Fruit fly (Drosophila melanogaster) whole organism, embryonic: ENCODE measurements around the gene CG13012.
A peak's percentile ranks its signal among the peaks of the same experiment; 100 is the strongest.

Experiments
- BEAF-32 ChIP-seq: fragments of 200-800 bp; sonication (Bioruptor generic); optimal IDR thresholded peaks from 3 replicates; lab custom pipeline; 2017; ENCODE audit warnings: missing biosample characterization, missing genetic modification characterization, mild to moderate bottlenecking, moderate library complexity, missing genetic modification reagents
- CG12659 ChIP-seq: fragments of 200-800 bp; sonication (Bioruptor generic); optimal IDR thresholded peaks from 3 replicates; lab custom pipeline; 2017; ENCODE audit warnings: mild to moderate bottlenecking, missing biosample characterization, missing genetic modification reagents, missing genetic modification characterization
- CG13287 ChIP-seq: fragments of 200-800 bp; sonication (Bioruptor generic); IDR thresholded peaks from 2 replicates; pipeline ENCODE4 v1.3.6; 2022; ENCODE audit warnings: missing biosample characterization, missing genetic modification characterization; ENCODE audit not compliant: partially characterized antibody
- CG13624 ChIP-seq: fragments of 200-800 bp; sonication (Bioruptor generic); optimal IDR thresholded peaks from 2 replicates; lab custom pipeline; 2016; ENCODE audit warnings: missing biosample characterization, missing genetic modification characterization
- CG16813 ChIP-seq: fragments of 200-800 bp; sonication (Bioruptor generic); IDR thresholded peaks from 3 replicates; pipeline ENCODE4 v1.3.6; 2022; ENCODE audit warnings: missing biosample characterization, missing genetic modification characterization; ENCODE audit not compliant: partially characterized antibody
- CG17186 ChIP-seq: fragments of 200-800 bp; sonication (Bioruptor generic); optimal IDR thresholded peaks from 3 replicates; lab custom pipeline; 2017; ENCODE audit warnings: missing biosample characterization, missing genetic modification reagents, missing genetic modification characterization
- CG18599 ChIP-seq: fragments of 200-800 bp; sonication (Bioruptor generic); optimal IDR thresholded peaks from 3 replicates; lab custom pipeline; 2017; ENCODE audit warnings: missing biosample characterization, missing genetic modification characterization, mild to moderate bottlenecking, moderate library complexity, missing genetic modification reagents
- CG2199 ChIP-seq: fragments of 200-800 bp; sonication (Bioruptor generic); IDR thresholded peaks from 3 replicates; pipeline ENCODE4 v1.3.6; 2022; ENCODE audit warnings: missing biosample characterization, missing genetic modification characterization
- CG33557 ChIP-seq: fragments of 200-800 bp; sonication (Bioruptor generic); optimal IDR thresholded peaks from 2 replicates; lab custom pipeline; 2019; ENCODE audit warnings: missing biosample characterization, mild to moderate bottlenecking, missing genetic modification characterization, moderate library complexity
- CG4404 ChIP-seq: fragments of 200-800 bp; sonication (Bioruptor generic); IDR thresholded peaks from 2 replicates; pipeline ENCODE4 v1.3.6; 2022; ENCODE audit warnings: missing biosample characterization, missing genetic modification characterization
- CG5245 ChIP-seq: fragments of 200-800 bp; sonication (Bioruptor generic); optimal IDR thresholded peaks from 3 replicates; lab custom pipeline; 2016; ENCODE audit warnings: missing biosample characterization, missing genetic modification characterization
- CHES-1-like ChIP-seq: fragments of 200-800 bp; sonication (Bioruptor generic); optimal IDR thresholded peaks from 2 replicates; lab custom pipeline; 2016; ENCODE audit warnings: missing biosample characterization, missing genetic modification characterization
- CoRest ChIP-seq: fragments of 200-800 bp; sonication (Bioruptor generic); optimal IDR thresholded peaks from 3 replicates; lab custom pipeline; 2018; ENCODE audit warnings: missing biosample characterization, mild to moderate bottlenecking, missing genetic modification characterization, moderate library complexity
- Dip2 ChIP-seq: fragments of 200-800 bp; sonication (Bioruptor generic); IDR thresholded peaks from 2 replicates; pipeline ENCODE4 v1.3.6; 2022; ENCODE audit warnings: missing biosample characterization, missing genetic modification characterization
- Dref ChIP-seq: fragments of 200-800 bp; sonication (Bioruptor generic); IDR thresholded peaks from 2 replicates; pipeline ENCODE4 v1.3.6; 2022; ENCODE audit warnings: missing biosample characterization, missing genetic modification characterization
- Ets97D ChIP-seq: fragments of 200-800 bp; sonication (Bioruptor generic); optimal IDR thresholded peaks from 3 replicates; lab custom pipeline; 2016; ENCODE audit warnings: missing biosample characterization, missing genetic modification characterization
- H2.0 ChIP-seq: fragments of 200-800 bp; sonication (Bioruptor generic); IDR thresholded peaks from 2 replicates; pipeline ENCODE4 v1.3.6; 2022; ENCODE audit warnings: missing biosample characterization, missing genetic modification characterization
- HLH4C ChIP-seq: fragments of 200-800 bp; sonication (Bioruptor generic); IDR thresholded peaks from 3 replicates; pipeline ENCODE4 v1.3.6; 2022; ENCODE audit warnings: missing biosample characterization, missing genetic modification characterization; ENCODE audit not compliant: partially characterized antibody
- HLHmδ ChIP-seq: fragments of 200-800 bp; sonication (Bioruptor generic); optimal IDR thresholded peaks from 2 replicates; lab custom pipeline; 2018; ENCODE audit warnings: missing biosample characterization, mild to moderate bottlenecking, missing genetic modification characterization, moderate library complexity
- MESR4 ChIP-seq: fragments of 200-800 bp; sonication (Bioruptor generic); optimal IDR thresholded peaks from 2 replicates; lab custom pipeline; 2018; ENCODE audit warnings: missing biosample characterization, mild to moderate bottlenecking, missing genetic modification characterization, moderate library complexity
- MTF-1 ChIP-seq: fragments of 200-800 bp; sonication (Bioruptor generic); optimal IDR thresholded peaks from 2 replicates; lab custom pipeline; 2018; ENCODE audit warnings: missing biosample characterization, mild to moderate bottlenecking, missing genetic modification characterization, borderline replicate concordance
- NC2β ChIP-seq: fragments of 200-800 bp; sonication (Bioruptor generic); optimal IDR thresholded peaks from 2 replicates; lab custom pipeline; 2016; ENCODE audit warnings: missing biosample characterization, missing genetic modification characterization
- Nf-YC ChIP-seq: fragments of 200-800 bp; optimal IDR thresholded peaks from 3 replicates; lab custom pipeline; 2019; ENCODE audit warnings: missing biosample characterization, mild to moderate bottlenecking, missing genetic modification characterization, moderate library complexity
- Rfx ChIP-seq: fragments of 200-800 bp; sonication (Bioruptor generic); IDR thresholded peaks from 2 replicates; pipeline ENCODE4 v1.3.6; 2022; ENCODE audit warnings: missing biosample characterization, missing genetic modification characterization
- Scr ChIP-seq: fragments of 200-800 bp; sonication (Bioruptor generic); IDR thresholded peaks from 2 replicates; pipeline ENCODE4 v1.3.6; 2022; ENCODE audit warnings: missing biosample characterization, missing genetic modification characterization; ENCODE audit not compliant: partially characterized antibody
- Sry-δ ChIP-seq: fragments of 200-800 bp; sonication (Bioruptor generic); optimal IDR thresholded peaks from 2 replicates; lab custom pipeline; 2016; ENCODE audit warnings: missing biosample characterization, missing genetic modification characterization
- Xrp1 ChIP-seq: fragments of 200-800 bp; sonication (Bioruptor generic); IDR thresholded peaks from 2 replicates; pipeline ENCODE4 v1.3.6; 2022; ENCODE audit warnings: missing biosample characterization, missing genetic modification characterization
- aop ChIP-seq: fragments of 200-800 bp; sonication (Bioruptor generic); IDR thresholded peaks from 2 replicates; pipeline ENCODE4 v1.3.6; 2022; ENCODE audit warnings: missing biosample characterization, missing genetic modification characterization
- corto ChIP-seq: fragments of 200-800 bp; sonication (Bioruptor generic); optimal IDR thresholded peaks from 2 replicates; lab custom pipeline; 2016; ENCODE audit warnings: missing biosample characterization, mild to moderate bottlenecking, missing genetic modification characterization, moderate library complexity
- dm ChIP-seq: fragments of 200-800 bp; sonication (Bioruptor generic); optimal IDR thresholded peaks from 3 replicates; lab custom pipeline; 2016; ENCODE audit warnings: missing biosample characterization, missing genetic modification characterization
- gce ChIP-seq: fragments of 200-800 bp; sonication (Bioruptor generic); IDR thresholded peaks from 3 replicates; pipeline ENCODE4 v1.3.6; 2022; ENCODE audit warnings: missing biosample characterization, missing genetic modification characterization
- gem ChIP-seq: fragments of 200-800 bp; sonication (Bioruptor generic); optimal IDR thresholded peaks from 2 replicates; lab custom pipeline; 2019; ENCODE audit warnings: missing biosample characterization, mild to moderate bottlenecking, missing genetic modification characterization, moderate library complexity
- gro ChIP-seq: fragments of 200-800 bp; sonication (Bioruptor generic); optimal IDR thresholded peaks from 2 replicates; lab custom pipeline; 2016; ENCODE audit warnings: missing biosample characterization, missing genetic modification characterization
- gt ChIP-seq: fragments of 200-800 bp; sonication (Bioruptor generic); IDR thresholded peaks from 2 replicates; pipeline ENCODE4 v1.3.6; 2022; ENCODE audit warnings: missing biosample characterization, missing genetic modification characterization
- her ChIP-seq: fragments of 200-800 bp; sonication (Bioruptor generic); optimal IDR thresholded peaks from 2 replicates; lab custom pipeline; 2016; ENCODE audit warnings: missing biosample characterization, missing genetic modification characterization
- hkb ChIP-seq, 2 experiments: fragments of 200-800 bp in 1 of 2; fragments of >200 bp in 1 of 2; sonication (Bioruptor generic) in 1 of 2; IDR thresholded peaks in 1 of 2; optimal IDR thresholded peaks in 1 of 2; 2 replicates each; pipeline versions ENCODE4 v1.3.6 to Lab custom; 2017 to 2022; ENCODE audit warnings: missing biosample characterization in 1 of 2, missing genetic modification characterization in 1 of 2
- odd ChIP-seq: fragments of 200-800 bp; sonication (Bioruptor generic); optimal IDR thresholded peaks from 2 replicates; lab custom pipeline; 2017; ENCODE audit warnings: missing biosample characterization, mild to moderate bottlenecking, missing genetic modification characterization
- p53 ChIP-seq: fragments of 200-800 bp; sonication (Bioruptor generic); optimal IDR thresholded peaks from 2 replicates; lab custom pipeline; 2016; ENCODE audit warnings: missing biosample characterization, missing genetic modification characterization
- pho ChIP-seq: fragments of 200-800 bp; sonication (Bioruptor generic); optimal IDR thresholded peaks from 2 replicates; lab custom pipeline; 2016; ENCODE audit warnings: missing biosample characterization, missing genetic modification characterization
- sc ChIP-seq, 3 experiments: fragments of >200 bp in 2 of 3; fragments of 200-800 bp in 1 of 3; sonication (Bioruptor generic) in 1 of 3; optimal IDR thresholded peaks; 2 replicates in 2 of 3; 3 replicates in 1 of 3; lab custom pipeline; 2017; ENCODE audit warnings: mild to moderate bottlenecking in 1 of 3, missing biosample characterization in 1 of 3, missing genetic modification characterization in 1 of 3, missing genetic modification reagents in 1 of 3
- sob ChIP-seq: fragments of 200-800 bp; sonication (Bioruptor generic); IDR thresholded peaks from 2 replicates; pipeline ENCODE4 v1.3.6; 2022; ENCODE audit warnings: missing biosample characterization, missing genetic modification characterization
- sug ChIP-seq: fragments of 200-800 bp; optimal IDR thresholded peaks from 2 replicates; lab custom pipeline; 2019; ENCODE audit warnings: missing biosample characterization, mild to moderate bottlenecking, missing genetic modification characterization, moderate library complexity
- tup ChIP-seq: fragments of 200-800 bp; sonication (Bioruptor generic); optimal IDR thresholded peaks from 2 replicates; lab custom pipeline; 2016; ENCODE audit warnings: missing biosample characterization, mild to moderate bottlenecking, missing genetic modification characterization, moderate library complexity
- twi ChIP-seq: fragments of 200-800 bp; optimal IDR thresholded peaks from 2 replicates; lab custom pipeline; 2019; ENCODE audit warnings: missing biosample characterization, mild to moderate bottlenecking, missing genetic modification characterization, moderate library complexity
- unpg ChIP-seq: fragments of 200-800 bp; sonication (Bioruptor generic); optimal IDR thresholded peaks from 3 replicates; lab custom pipeline; 2018; ENCODE audit warnings: missing biosample characterization, mild to moderate bottlenecking, missing genetic modification characterization, moderate library complexity
- vnd ChIP-seq: fragments of 200-800 bp; sonication (Bioruptor generic); IDR thresholded peaks from 3 replicates; pipeline ENCODE4 v1.3.6; 2022; ENCODE audit warnings: missing biosample characterization, missing genetic modification characterization; ENCODE audit not compliant: partially characterized antibody
- vvl ChIP-seq: fragments of 200-800 bp; sonication (Bioruptor generic); IDR thresholded peaks from 2 replicates; pipeline ENCODE4 v1.3.6; 2022; ENCODE audit warnings: missing biosample characterization, missing genetic modification characterization
- wek ChIP-seq: fragments of 200-800 bp; sonication (Bioruptor generic); optimal IDR thresholded peaks from 3 replicates; lab custom pipeline; 2018; ENCODE audit warnings: missing biosample characterization, mild to moderate bottlenecking, missing genetic modification characterization, moderate library complexity
- zfh1 ChIP-seq: fragments of 200-800 bp; sonication (Bioruptor generic); IDR thresholded peaks from 3 replicates; pipeline ENCODE4 v1.3.6; 2022; ENCODE audit warnings: missing biosample characterization, missing genetic modification characterization

Gene CG13012

DNA sequence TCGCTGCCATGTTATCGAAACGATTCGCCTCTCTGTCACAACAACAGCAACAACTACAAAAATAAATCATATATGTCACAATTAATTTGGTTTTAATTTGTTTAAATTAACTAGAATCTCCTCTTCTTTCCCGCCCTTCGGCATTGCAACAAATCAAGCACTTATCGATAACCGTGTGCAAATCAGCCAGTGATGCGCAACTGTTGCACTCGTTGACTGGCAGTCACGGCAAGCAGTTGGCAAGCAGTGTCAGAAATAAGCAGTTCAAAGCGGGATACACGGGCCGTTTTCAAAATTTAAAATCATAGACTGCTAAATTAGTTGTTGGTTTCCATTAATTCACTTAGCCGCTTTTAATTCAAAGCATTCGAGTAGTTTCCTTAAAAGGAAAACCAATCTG lies 7.2 kb upstream of the CG13012 start, which contains the start of gene Axs (continued):
- TF ChIP-seq p53 (GFP tag; lab: Kevin White, UChicago) (peak; percentile 45), HLHmδ (GFP tag; lab: Kevin White, UChicago) (no peak), CG13624 (GFP tag; lab: Kevin White, UChicago) (peak; percentile 6), dm (GFP tag; lab: Kevin White, UChicago) (peak; percentile 40), sob (GFP tag; lab: Robert Waterston, UW) (peak; percentile 43; the same call in 1 of the 2 replicates), CG18599 (no peak), CG12659 (GFP tag; lab: Kevin White, UChicago) (peak; percentile 50), pho (peak; percentile 1), Xrp1 (GFP tag; lab: Robert Waterston, UW) (no peak), gt (GFP tag; lab: Robert Waterston, UW) (no peak), gro (peak; percentile 51), gem (tag; lab: Kevin White, UChicago) (peak; percentile 17), Dref (peak; percentile 88), CG2199 (GFP tag; lab: Robert Waterston, UW) (peak; percentile 13; the same call in 1 of the 3 replicates), unpg (GFP tag; lab: Kevin White, UChicago) (no peak), tup (GFP tag; lab: Kevin White, UChicago) (no peak), Dip2 (GFP tag; lab: Robert Waterston, UW) (no peak), corto (no peak), Sry-δ (peak; percentile 79), gce (GFP tag; lab: Robert Waterston, UW) (no peak), sug (tag; lab: Kevin White, UChicago) (peak; percentile 31), MESR4 (GFP tag; lab: Kevin White, UChicago) (peak; percentile 15), CHES-1-like (GFP tag; lab: Kevin White, UChicago) (peak; percentile 53), vnd (GFP tag; lab: Robert Waterston, UW) (peak; percentile 58; the same call in 2 of the 3 replicates), twi (tag; lab: Kevin White, UChicago) (no peak), vvl (GFP tag; lab: Robert Waterston, UW) (peak; percentile 76), her (GFP tag; lab: Kevin White, UChicago) (no peak), H2.0 (GFP tag; lab: Robert Waterston, UW) (no peak), zfh1 (GFP tag; lab: Robert Waterston, UW) (0 out of 3 replicates have a peak, but pooled peaks have one; percentile 7), aop (no peak), CoRest (tag; lab: Kevin White, UChicago) (peak; percentile 51), sc (optimal IDR thresholded peaks at IDR 0.05; lab: Kevin White, UChicago) (no peak), sc (GFP tag; optimal IDR thresholded peaks at IDR 0.05; lab: Kevin White, UChicago) (no peak), CG17186 (GFP tag; lab: Kevin White, UChicago) (peak; percentile 40), Rfx (GFP tag; lab: Robert Waterston, UW) (peak; percentile 54), CG5245 (GFP tag; lab: Kevin White, UChicago) (no peak), CG33557 (peak; percentile 9), CG16813 (GFP tag; lab: Robert Waterston, UW) (peak; percentile 69), Scr (peak; percentile 68), Ets97D (GFP tag; lab: Kevin White, UChicago) (peak; percentile 81), NC2β (GFP tag; lab: Kevin White, UChicago) (peak; percentile 34), HLH4C (GFP tag; lab: Robert Waterston, UW) (peak; percentile 48; the same call in 2 of the 3 replicates), hkb (optimal IDR thresholded peaks at IDR 0.05; lab: Kevin White, UChicago) (no peak), hkb (GFP tag; IDR thresholded peaks at IDR 0.05; lab: Robert Waterston, UW) (no peak), MTF-1 (GFP tag; lab: Kevin White, UChicago) (peak; percentile 19), CG13287 (GFP tag; lab: Robert Waterston, UW) (peak; percentile 77), BEAF-32 (peak; percentile 79), CG4404 (GFP tag; lab: Robert Waterston, UW) (no peak), odd (no peak), wek (GFP tag; lab: Kevin White, UChicago) (no peak), Nf-YC (tag; lab: Kevin White, UChicago) (peak; percentile 9)
